Fruit fly (Drosophila melanogaster) whole organism, embryonic: ENCODE data around the gene pkaap.

Experiments
- Asciz ChIP-seq: fragments of 200-800 bp; sonication (Bioruptor generic); optimal IDR thresholded peaks from 2 replicates; lab custom pipeline; 2017; ENCODE audit warnings: missing biosample characterization, mild to moderate bottlenecking, missing genetic modification characterization, missing genetic modification reagents
- Bteb2 ChIP-seq: fragments of 200-800 bp; sonication (Bioruptor generic); optimal IDR thresholded peaks from 2 replicates; lab custom pipeline; 2016; ENCODE audit warnings: missing biosample characterization, missing genetic modification characterization
- CG10979 ChIP-seq: fragments of 200-800 bp; sonication (Bioruptor generic); optimal IDR thresholded peaks from 2 replicates; lab custom pipeline; 2018; ENCODE audit warnings: missing biosample characterization, mild to moderate bottlenecking, missing genetic modification characterization, moderate library complexity
- CG11456 ChIP-seq: fragments of 200-800 bp; sonication (Bioruptor generic); IDR thresholded peaks from 3 replicates; pipeline ENCODE4 v1.3.6; 2022; ENCODE audit warnings: missing biosample characterization, missing genetic modification characterization
- CG12236 ChIP-seq: fragments of 200-800 bp; sonication (Bioruptor generic); optimal IDR thresholded peaks from 2 replicates; lab custom pipeline; 2016; ENCODE audit warnings: missing biosample characterization, missing genetic modification characterization
- CG1233 ChIP-seq: fragments of 200-800 bp; sonication (Bioruptor generic); optimal IDR thresholded peaks from 4 replicates; lab custom pipeline; 2018; ENCODE audit warnings: missing biosample characterization, mild to moderate bottlenecking, missing genetic modification characterization
- CG15601 ChIP-seq: fragments of 200-800 bp; sonication (Bioruptor generic); optimal IDR thresholded peaks from 3 replicates; lab custom pipeline; 2019; ENCODE audit warnings: missing biosample characterization, mild to moderate bottlenecking, missing genetic modification characterization, moderate library complexity
- CG15696 ChIP-seq: fragments of 200-800 bp; sonication (Bioruptor generic); optimal IDR thresholded peaks from 2 replicates; lab custom pipeline; 2019; ENCODE audit warnings: missing biosample characterization, mild to moderate bottlenecking, missing genetic modification characterization, moderate library complexity
- CG17568 ChIP-seq: fragments of 200-800 bp; sonication (Bioruptor generic); optimal IDR thresholded peaks from 2 replicates; lab custom pipeline; 2018; ENCODE audit warnings: missing biosample characterization, mild to moderate bottlenecking, missing genetic modification characterization, moderate library complexity
- CG17802 ChIP-seq: fragments of 200-800 bp; sonication (Bioruptor generic); optimal IDR thresholded peaks from 2 replicates; lab custom pipeline; 2018; ENCODE audit warnings: missing biosample characterization, mild to moderate bottlenecking, missing genetic modification characterization, moderate library complexity
- CG2199 ChIP-seq: fragments of 200-800 bp; sonication (Bioruptor generic); IDR thresholded peaks from 3 replicates; pipeline ENCODE4 v1.3.6; 2022; ENCODE audit warnings: missing biosample characterization, missing genetic modification characterization
- CG30403 ChIP-seq: fragments of 200-800 bp; sonication (Bioruptor generic); optimal IDR thresholded peaks from 3 replicates; lab custom pipeline; 2016; ENCODE audit warnings: missing biosample characterization, missing genetic modification characterization
- CG3281 ChIP-seq: fragments of 200-800 bp; sonication (Bioruptor generic); optimal IDR thresholded peaks from 3 replicates; lab custom pipeline; 2017; ENCODE audit warnings: missing biosample characterization, mild to moderate bottlenecking, missing genetic modification characterization
- CG4360 ChIP-seq: fragments of 200-800 bp; sonication (Bioruptor generic); IDR thresholded peaks from 2 replicates; pipeline ENCODE4 v1.3.6; 2022; ENCODE audit warnings: missing biosample characterization, missing genetic modification characterization
- CG4707 ChIP-seq: fragments of 200-800 bp; sonication (Bioruptor generic); optimal IDR thresholded peaks from 2 replicates; lab custom pipeline; 2018; ENCODE audit warnings: missing biosample characterization, mild to moderate bottlenecking, missing genetic modification characterization, moderate library complexity
- CG4730 ChIP-seq: fragments of 200-800 bp; sonication (Bioruptor generic); IDR thresholded peaks from 2 replicates; pipeline ENCODE4 v1.3.6; 2022; ENCODE audit warnings: missing biosample characterization, missing genetic modification characterization
- CG6654 ChIP-seq: fragments of 200-800 bp; sonication (Bioruptor generic); optimal IDR thresholded peaks from 2 replicates; lab custom pipeline; 2017; ENCODE audit warnings: missing biosample characterization, mild to moderate bottlenecking, missing genetic modification characterization
- CG7928 ChIP-seq: fragments of 200-800 bp; sonication (Bioruptor generic); optimal IDR thresholded peaks from 2 replicates; lab custom pipeline; 2017; ENCODE audit warnings: missing biosample characterization, mild to moderate bottlenecking, missing genetic modification characterization
- CG8359 ChIP-seq: fragments of 200-800 bp; sonication (Bioruptor generic); optimal IDR thresholded peaks from 2 replicates; lab custom pipeline; 2017; ENCODE audit warnings: missing biosample characterization, mild to moderate bottlenecking, missing genetic modification characterization, borderline replicate concordance
- CrebB ChIP-seq: fragments of 200-800 bp; sonication (Bioruptor generic); optimal IDR thresholded peaks from 3 replicates; lab custom pipeline; 2018; ENCODE audit warnings: missing biosample characterization, mild to moderate bottlenecking, missing genetic modification characterization
- D ChIP-seq, 2 experiments: fragments of 200-800 bp in 1 of 2; fragments of >200 bp in 1 of 2; sonication (Bioruptor generic) in 1 of 2; optimal IDR thresholded peaks; 2 replicates in 1 of 2; 3 replicates in 1 of 2; lab custom pipeline; 2017; ENCODE audit warnings: mild to moderate bottlenecking in 1 of 2, missing biosample characterization in 1 of 2, missing genetic modification characterization in 1 of 2, missing genetic modification reagents in 1 of 2
- GATAe ChIP-seq: fragments of 200-800 bp; sonication (Bioruptor generic); conservative IDR thresholded peaks from 2 replicates; pipeline ENCODE4 v1.3.6; 2022; ENCODE audit warnings: missing biosample characterization, missing genetic modification characterization
- Hr3 ChIP-seq: fragments of 200-800 bp; sonication (Bioruptor generic); optimal IDR thresholded peaks from 3 replicates; lab custom pipeline; 2016; ENCODE audit warnings: missing biosample characterization, missing genetic modification characterization
- Hr51 ChIP-seq, 2 experiments: fragments of 200-800 bp; sonication (Bioruptor generic); optimal IDR thresholded peaks; 2 replicates in 1 of 2; 3 replicates in 1 of 2; lab custom pipeline; 2016 to 2018; ENCODE audit warnings: missing biosample characterization in 2 of 2, missing genetic modification characterization in 2 of 2, mild to moderate bottlenecking in 1 of 2, moderate library complexity in 1 of 2
- MESR4 ChIP-seq: fragments of 200-800 bp; sonication (Bioruptor generic); optimal IDR thresholded peaks from 2 replicates; lab custom pipeline; 2018; ENCODE audit warnings: missing biosample characterization, mild to moderate bottlenecking, missing genetic modification characterization, moderate library complexity
- NFAT ChIP-seq: fragments of 200-800 bp; sonication (Bioruptor generic); IDR thresholded peaks from 2 replicates; pipeline ENCODE4 v1.3.6; 2022; ENCODE audit warnings: missing biosample characterization, missing genetic modification characterization
- Sin3A ChIP-seq: fragments of >200 bp; optimal IDR thresholded peaks from 2 replicates; lab custom pipeline; 2018
- Sox100B ChIP-seq: fragments of 200-800 bp; sonication (Bioruptor generic); optimal IDR thresholded peaks from 3 replicates; lab custom pipeline; 2018; ENCODE audit warnings: missing biosample characterization, mild to moderate bottlenecking, missing genetic modification characterization
- Taf1 ChIP-seq: fragments of 200-800 bp; sonication (Bioruptor generic); IDR thresholded peaks from 2 replicates; pipeline ENCODE4 v1.3.6; 2022; ENCODE audit warnings: missing biosample characterization, missing genetic modification characterization
- abd-A ChIP-seq: fragments of 200-800 bp; sonication (Bioruptor generic); optimal IDR thresholded peaks from 3 replicates; lab custom pipeline; 2019; ENCODE audit warnings: missing biosample characterization, mild to moderate bottlenecking, missing genetic modification characterization, moderate library complexity
- ara ChIP-seq: fragments of 200-800 bp; sonication (Bioruptor generic); IDR thresholded peaks from 2 replicates; pipeline ENCODE4 v1.3.6; 2022; ENCODE audit warnings: missing biosample characterization, missing genetic modification characterization
- crol ChIP-seq: fragments of 200-800 bp; sonication (Bioruptor generic); IDR thresholded peaks from 2 replicates; pipeline ENCODE4 v1.3.6; 2022; ENCODE audit warnings: missing biosample characterization, missing genetic modification characterization
- da ChIP-seq: fragments of 200-800 bp; sonication (Bioruptor generic); optimal IDR thresholded peaks from 2 replicates; lab custom pipeline; 2016; ENCODE audit warnings: missing biosample characterization, missing genetic modification characterization
- disco-r ChIP-seq: fragments of 200-800 bp; sonication (Bioruptor generic); optimal IDR thresholded peaks from 2 replicates; lab custom pipeline; 2016; ENCODE audit warnings: missing biosample characterization, missing genetic modification characterization
- dpn ChIP-seq, 2 experiments: fragments of 200-800 bp; sonication (Bioruptor generic); optimal IDR thresholded peaks; 3 replicates each; lab custom pipeline; 2016; ENCODE audit warnings: missing biosample characterization in 2 of 2, missing genetic modification characterization in 2 of 2
- dysf ChIP-seq: fragments of 200-800 bp; sonication (Bioruptor generic); IDR thresholded peaks from 3 replicates; pipeline ENCODE4 v1.3.6; 2022; ENCODE audit warnings: missing biosample characterization, missing genetic modification characterization
- fd102C ChIP-seq: fragments of 200-800 bp; sonication (Bioruptor generic); optimal IDR thresholded peaks from 2 replicates; lab custom pipeline; 2018; ENCODE audit warnings: missing biosample characterization, mild to moderate bottlenecking, missing genetic modification characterization, moderate library complexity
- gro ChIP-seq: fragments of 200-800 bp; sonication (Bioruptor generic); optimal IDR thresholded peaks from 2 replicates; lab custom pipeline; 2016; ENCODE audit warnings: missing biosample characterization, missing genetic modification characterization
- ind ChIP-seq: fragments of 200-800 bp; sonication (Bioruptor generic); optimal IDR thresholded peaks from 3 replicates; lab custom pipeline; 2016; ENCODE audit warnings: missing biosample characterization, missing genetic modification characterization
- otp ChIP-seq: fragments of 200-800 bp; sonication (Bioruptor generic); IDR thresholded peaks from 3 replicates; pipeline ENCODE4, ENCODE4 v1.3.6; 2022; ENCODE audit warnings: missing biosample characterization, missing genetic modification characterization
- pnt ChIP-seq: fragments of 200-800 bp; sonication (Bioruptor generic); optimal IDR thresholded peaks from 3 replicates; lab custom pipeline; 2016; ENCODE audit warnings: missing biosample characterization, missing genetic modification characterization
- pzg ChIP-seq: fragments of 200-800 bp; sonication (Bioruptor generic); optimal IDR thresholded peaks from 3 replicates; lab custom pipeline; 2018; ENCODE audit warnings: missing biosample characterization, mild to moderate bottlenecking, missing genetic modification characterization, moderate library complexity
- salm ChIP-seq: fragments of 200-800 bp; sonication (Bioruptor generic); optimal IDR thresholded peaks from 2 replicates; lab custom pipeline; 2018; ENCODE audit warnings: missing biosample characterization, mild to moderate bottlenecking, missing genetic modification characterization
- schlank ChIP-seq: fragments of 200-800 bp; sonication (Bioruptor generic); optimal IDR thresholded peaks from 2 replicates; lab custom pipeline; 2018; ENCODE audit warnings: missing biosample characterization, mild to moderate bottlenecking, missing genetic modification characterization
- scrt ChIP-seq: fragments of 200-800 bp; sonication (Bioruptor generic); optimal IDR thresholded peaks from 2 replicates; lab custom pipeline; 2018; ENCODE audit warnings: missing biosample characterization, mild to moderate bottlenecking, missing genetic modification characterization, moderate library complexity
- slbo ChIP-seq: fragments of 200-800 bp; sonication (Bioruptor generic); IDR thresholded peaks from 2 replicates; pipeline ENCODE4 v1.3.6; 2022; ENCODE audit warnings: missing biosample characterization, missing genetic modification characterization
- sug ChIP-seq: fragments of 200-800 bp; optimal IDR thresholded peaks from 2 replicates; lab custom pipeline; 2019; ENCODE audit warnings: missing biosample characterization, mild to moderate bottlenecking, missing genetic modification characterization, moderate library complexity
- vvl ChIP-seq: fragments of 200-800 bp; sonication (Bioruptor generic); IDR thresholded peaks from 2 replicates; pipeline ENCODE4 v1.3.6; 2022; ENCODE audit warnings: missing biosample characterization, missing genetic modification characterization
- zfh1 ChIP-seq: fragments of 200-800 bp; sonication (Bioruptor generic); IDR thresholded peaks from 3 replicates; pipeline ENCODE4 v1.3.6; 2022; ENCODE audit warnings: missing biosample characterization, missing genetic modification characterization
- zfh2 ChIP-seq: fragments of 200-800 bp; sonication (Bioruptor generic); optimal IDR thresholded peaks from 2 replicates; lab custom pipeline; 2016; ENCODE audit warnings: missing biosample characterization, missing genetic modification characterization

The pkaap gene

DNA sequence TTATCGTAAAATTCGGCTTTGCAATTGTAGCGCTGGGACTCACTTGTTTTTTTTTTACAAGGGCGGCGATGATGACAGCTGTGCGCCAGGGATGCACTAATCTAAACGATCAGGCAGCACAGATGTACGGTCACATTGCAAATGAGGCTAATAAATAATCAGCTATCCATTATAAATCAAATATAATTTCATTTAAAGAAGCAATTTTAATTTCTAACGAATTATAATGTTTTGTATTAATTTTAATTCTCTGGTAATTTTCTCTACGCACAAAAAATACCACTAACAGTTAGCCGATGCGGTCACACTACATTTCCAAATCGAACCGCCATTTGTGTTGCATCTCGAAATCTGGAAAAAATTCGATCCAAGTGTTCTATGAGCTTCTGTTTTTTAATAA is 22.6 kb downstream of the pkaap start, which contains the start of the genes cni and fzy (continued):
- TF ChIP-seq abd-A (tag; lab: Kevin White, UChicago) (no peak), sug (tag; lab: Kevin White, UChicago) (peak; percentile 32), CG4707 (GFP tag; lab: Kevin White, UChicago) (no peak), D (optimal IDR thresholded peaks at IDR 0.05; lab: Kevin White, UChicago) (no peak), D (GFP tag; optimal IDR thresholded peaks at IDR 0.05; lab: Kevin White, UChicago) (no peak), Hr3 (GFP tag; lab: Kevin White, UChicago) (peak; percentile 27), pnt (GFP tag; lab: Kevin White, UChicago) (no peak), CG17802 (tag; lab: Kevin White, UChicago) (no peak), CG6654 (GFP tag; lab: Kevin White, UChicago) (no peak), Asciz (GFP tag; lab: Kevin White, UChicago) (no peak), otp (GFP tag; lab: Robert Waterston, UW) (no peak), MESR4 (GFP tag; lab: Kevin White, UChicago) (peak; percentile 21), GATAe (GFP tag; lab: Robert Waterston, UW) (no peak), CG8359 (GFP tag; lab: Kevin White, UChicago) (no peak), CG7928 (GFP tag; lab: Kevin White, UChicago) (peak; percentile 97), disco-r (GFP tag; lab: Kevin White, UChicago) (no peak), Taf1 (GFP tag; lab: Robert Waterston, UW) (no peak), CG10979 (tag; lab: Kevin White, UChicago) (no peak), Hr51 (GFP tag; optimal IDR thresholded peaks at IDR 0.05; lab: Kevin White, UChicago) (no peak)

DNA sequence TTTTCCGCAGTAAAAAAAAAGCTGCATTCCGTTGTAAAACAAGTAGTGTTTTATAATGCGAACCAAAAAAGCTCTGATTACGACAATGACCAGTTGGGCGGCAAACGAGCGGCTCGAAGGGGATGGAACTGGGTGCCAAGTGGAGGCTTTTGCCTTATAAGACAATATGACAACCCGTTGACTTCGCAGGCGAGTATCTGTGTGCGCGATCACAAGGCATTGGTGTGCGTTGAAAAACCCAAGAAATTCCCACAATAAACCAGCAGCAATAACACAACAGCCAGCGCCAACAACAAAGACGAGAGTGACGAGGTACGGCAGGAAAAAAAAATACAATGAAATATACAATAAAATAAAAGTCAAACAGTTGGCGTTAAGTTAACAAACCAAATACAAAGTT is 26.9 kb downstream of the pkaap start:
- TF ChIP-seq dpn (GFP tag; optimal IDR thresholded peaks at IDR 0.05; lab: Kevin White, UChicago) (no peak), da (no peak), CG15696 (tag; lab: Kevin White, UChicago) (no peak), salm (tag; lab: Kevin White, UChicago) (no peak), CG11456 (no peak), NFAT (GFP tag; lab: Robert Waterston, UW) (0 out of 2 replicates have a peak, but pooled peaks have one; percentile 43), CG3281 (GFP tag; lab: Kevin White, UChicago) (peak; percentile 16), CG6654 (GFP tag; lab: Kevin White, UChicago) (no peak), schlank (tag; lab: Kevin White, UChicago) (peak; percentile 31), crol (peak; percentile 92), scrt (GFP tag; lab: Kevin White, UChicago) (no peak), pzg (GFP tag; lab: Kevin White, UChicago) (peak; percentile 0), CG15601 (tag; lab: Kevin White, UChicago) (no peak), Sox100B (no peak), CG4360 (GFP tag; lab: Robert Waterston, UW) (no peak), slbo (GFP tag; lab: Robert Waterston, UW) (peak; percentile 30; the same call in 1 of the 2 replicates), CG7928 (GFP tag; lab: Kevin White, UChicago) (no peak), dysf (no peak), Bteb2 (GFP tag; lab: Kevin White, UChicago) (no peak), CG30403 (GFP tag; lab: Kevin White, UChicago) (no peak), CG2199 (GFP tag; lab: Robert Waterston, UW) (peak; percentile 67; the same call in 1 of the 3 replicates), gro (GFP tag; lab: Kevin White, UChicago) (peak; percentile 50), fd102C (GFP tag; lab: Kevin White, UChicago) (no peak), ara (no peak), CG4730 (no peak), CG1233 (GFP tag; lab: Kevin White, UChicago) (no peak), CrebB (tag; lab: Kevin White, UChicago) (peak; percentile 65), Sin3A (lab: Kevin White, UChicago) (no peak), CG12236 (GFP tag; lab: Kevin White, UChicago) (no peak), vvl (GFP tag; lab: Robert Waterston, UW) (peak; percentile 55), zfh2 (no peak), ind (no peak), zfh1 (GFP tag; lab: Robert Waterston, UW) (no peak), CG17568 (GFP tag; lab: Kevin White, UChicago) (no peak)
